Worm (Caenorhabditis elegans): ENCODE measurements around the gene mpk-2.

- TF ChIP-seq ceh-36 (tag; optimal IDR thresholded peaks at IDR 0.05) (no peak), aly-1 (tag; optimal IDR thresholded peaks at IDR 0.05) (no peak), ama-1 (optimal IDR thresholded peaks at IDR 0.05) (no peak), hnd-1 (tag; optimal IDR thresholded peaks at IDR 0.05) (no peak), ceh-13 (GFP tag; optimal IDR thresholded peaks at IDR 0.05) (no peak), tbx-37 (GFP tag; conservative IDR thresholded peaks at IDR 0.05) (no peak), ets-7 (tag; optimal IDR thresholded peaks at IDR 0.05) (no peak), scrt-1 (GFP tag; IDR thresholded peaks at IDR 0.05) (no peak), hmbx-1 (tag; optimal IDR thresholded peaks at IDR 0.05) (no peak)
These were observed 729 bp upstream of the mpk-2 start for ce11 chrII:5103189-5103588.
